Worm (Caenorhabditis elegans) whole organism, L1 larva: ENCODE measurements around the gene T19E7.6.

Source experiments
- ces-1 ChIP-seq: fragments of 150-350 bp; optimal IDR thresholded peaks from 2 replicates; lab custom pipeline; 2014; ENCODE audit warnings: missing biosample characterization, missing genetic modification reagents, missing genetic modification characterization
- unc-98 ChIP-seq: fragments of 200-800 bp; sonication (Bioruptor generic); IDR thresholded peaks from 2 replicates; pipeline ENCODE4 v1.3.6; 2022; ENCODE audit warnings: missing genetic modification characterization, missing compliant biosample characterization

- TF ChIP-seq unc-98 (GFP tag; lab: Robert Waterston, UW) (no peak), ces-1 (GFP tag; lab: Kevin White, UChicago) (no peak)
These were observed 15.7 kb upstream of the T19E7.6 start, which contains the start of gene C55C3.3 for ce11 chrIV:5685014-5685413.
